Worm (Caenorhabditis elegans) whole organism, midembryonic: ENCODE data around the gene clec-225.

Experiments
- klf-2 ChIP-seq: fragments of 200-800 bp; sonication (Bioruptor generic); conservative IDR thresholded peaks from 2 replicates; pipeline ENCODE4 v1.3.6; 2022; ENCODE audit warnings: missing genetic modification reagents, missing genetic modification characterization, missing compliant biosample characterization
- ref-1 ChIP-seq: fragments of 200-800 bp; sonication (Bioruptor generic); conservative IDR thresholded peaks from 2 replicates; pipeline ENCODE4 v1.3.6; 2022; ENCODE audit warnings: missing genetic modification reagents, missing genetic modification characterization, missing compliant biosample characterization

DNA sequence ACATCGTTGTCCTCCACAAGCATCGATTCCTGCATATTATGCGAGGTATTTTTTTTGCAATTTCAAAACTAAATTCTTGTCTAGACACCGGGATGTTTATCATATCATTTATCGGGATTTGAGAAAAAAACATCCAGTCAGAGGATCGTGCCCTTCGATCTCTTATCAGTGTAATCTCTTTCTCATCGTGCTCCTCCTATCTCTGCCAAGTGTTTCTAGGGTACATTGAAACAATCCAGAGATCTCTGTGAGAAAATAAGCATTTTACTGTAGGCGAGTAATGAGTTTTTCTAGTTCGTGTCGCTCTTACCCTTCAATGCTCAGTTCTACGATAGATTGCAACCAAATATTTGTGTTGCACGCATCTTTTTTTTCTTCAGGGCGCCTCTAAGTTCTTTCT lies 46.2 kb downstream of the clec-225 start:
- TF ChIP-seq ref-1 (GFP tag; lab: Robert Waterston, UW) = no peak
- TF ChIP-seq klf-2 (GFP tag; lab: Robert Waterston, UW) = no peak
